Fruit fly (Drosophila melanogaster) whole organism, adult: ENCODE data around the gene TTLL6B.

Experiments used
- CG11617 ChIP-seq: fragments of 200-800 bp; sonication (Bioruptor generic); optimal IDR thresholded peaks from 2 replicates; lab custom pipeline; 2017; ENCODE audit warnings: mild to moderate bottlenecking, missing biosample characterization, missing genetic modification reagents, missing genetic modification characterization
- CG12768 ChIP-seq: fragments of 200-800 bp; sonication (Bioruptor generic); optimal IDR thresholded peaks from 2 replicates; lab custom pipeline; 2017; ENCODE audit warnings: missing biosample characterization, missing genetic modification characterization, mild to moderate bottlenecking, moderate library complexity, missing genetic modification reagents
- CG14711 ChIP-seq: fragments of 200-800 bp; sonication (Bioruptor generic); optimal IDR thresholded peaks from 2 replicates; lab custom pipeline; 2018; ENCODE audit warnings: missing biosample characterization, mild to moderate bottlenecking, missing genetic modification characterization, moderate library complexity
- CG1620 ChIP-seq: fragments of 200-800 bp; sonication (Bioruptor generic); optimal IDR thresholded peaks from 2 replicates; lab custom pipeline; 2016; ENCODE audit warnings: missing biosample characterization, missing genetic modification characterization
- CG33017 ChIP-seq: fragments of 200-800 bp; sonication (Bioruptor generic); optimal IDR thresholded peaks from 2 replicates; lab custom pipeline; 2018; ENCODE audit warnings: missing biosample characterization, mild to moderate bottlenecking, missing genetic modification characterization, moderate library complexity
- CG5204 ChIP-seq: fragments of 200-800 bp; sonication (Bioruptor generic); optimal IDR thresholded peaks from 2 replicates; lab custom pipeline; 2016; ENCODE audit warnings: missing biosample characterization, missing genetic modification characterization
- CG7045 ChIP-seq: fragments of 200-800 bp; sonication (Bioruptor generic); optimal IDR thresholded peaks from 2 replicates; lab custom pipeline; 2017; ENCODE audit warnings: missing biosample characterization, mild to moderate bottlenecking, missing genetic modification characterization
- CG7101 ChIP-seq: fragments of 200-800 bp; sonication (Bioruptor generic); optimal IDR thresholded peaks from 2 replicates; lab custom pipeline; 2018; ENCODE audit warnings: missing biosample characterization, mild to moderate bottlenecking, missing genetic modification characterization, moderate library complexity
- Clk ChIP-seq: fragments of 200-800 bp; sonication (Bioruptor generic); optimal IDR thresholded peaks from 2 replicates; lab custom pipeline; 2017; ENCODE audit warnings: missing biosample characterization, missing genetic modification characterization
- Crg-1 ChIP-seq: fragments of 200-800 bp; sonication (Bioruptor generic); optimal IDR thresholded peaks from 2 replicates; lab custom pipeline; 2016; ENCODE audit warnings: missing biosample characterization, missing genetic modification characterization
- Hr96 ChIP-seq: fragments of 200-800 bp; sonication (Bioruptor generic); optimal IDR thresholded peaks from 2 replicates; lab custom pipeline; 2016; ENCODE audit warnings: missing biosample characterization, missing genetic modification characterization
- Mnt ChIP-seq: fragments of 200-800 bp; sonication (Bioruptor generic); optimal IDR thresholded peaks from 2 replicates; lab custom pipeline; 2016; ENCODE audit warnings: missing biosample characterization, mild to moderate bottlenecking, missing genetic modification characterization
- bab1 ChIP-seq: fragments of 200-800 bp; sonication (Bioruptor generic); optimal IDR thresholded peaks from 3 replicates; lab custom pipeline; 2019; ENCODE audit warnings: missing biosample characterization, mild to moderate bottlenecking, missing genetic modification characterization, moderate library complexity
- cic ChIP-seq: fragments of 200-800 bp; sonication (Bioruptor generic); optimal IDR thresholded peaks from 2 replicates; lab custom pipeline; 2017; ENCODE audit warnings: missing biosample characterization, mild to moderate bottlenecking, missing genetic modification characterization, moderate library complexity
- cnc ChIP-seq, 2 experiments: fragments of >200 bp; optimal IDR thresholded peaks; 2 replicates each; lab custom pipeline; 2017
- kay ChIP-seq: fragments of 200-800 bp; sonication (Bioruptor generic); peaks from one replicate; lab custom pipeline; 2016; ENCODE audit warnings: missing biosample characterization, missing genetic modification characterization, borderline replicate concordance
- ovo ChIP-seq: fragments of 200-800 bp; sonication (Bioruptor generic); optimal IDR thresholded peaks from 2 replicates; lab custom pipeline; 2016; ENCODE audit warnings: missing biosample characterization, missing genetic modification characterization
- pad ChIP-seq: fragments of 200-800 bp; sonication (Bioruptor generic); optimal IDR thresholded peaks from 3 replicates; lab custom pipeline; 2017; ENCODE audit warnings: missing biosample characterization, missing genetic modification characterization, mild to moderate bottlenecking, moderate library complexity, missing genetic modification reagents
- tj ChIP-seq: fragments of 200-800 bp; sonication (Bioruptor generic); optimal IDR thresholded peaks from 3 replicates; lab custom pipeline; 2017; ENCODE audit warnings: missing biosample characterization, mild to moderate bottlenecking, missing genetic modification characterization, moderate library complexity
- toe ChIP-seq: fragments of 200-800 bp; sonication (Bioruptor generic); optimal IDR thresholded peaks from 2 replicates; lab custom pipeline; 2016; ENCODE audit warnings: missing biosample characterization, missing genetic modification characterization

TTLL6B gene

DNA sequence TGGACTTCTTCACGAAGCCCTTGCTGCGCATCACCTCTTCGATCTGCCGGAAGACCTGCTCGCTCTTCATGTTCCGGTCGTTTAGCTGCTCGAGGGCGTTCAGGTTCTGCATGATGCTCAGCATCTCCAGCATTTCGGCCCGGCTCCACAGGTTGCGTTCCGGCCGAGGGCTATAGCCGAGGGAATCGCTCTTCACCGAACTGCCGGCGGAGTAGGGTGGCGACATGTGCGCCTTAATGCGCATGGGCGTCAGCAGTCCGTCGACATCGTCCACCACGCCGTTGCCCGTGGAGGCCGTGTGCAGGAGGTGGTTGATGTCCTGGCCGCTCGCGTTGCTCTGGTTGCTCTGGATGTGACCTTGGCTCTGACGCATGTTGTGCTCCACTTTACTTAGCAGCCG lies 28.7 kb upstream of the TTLL6B start:
- no peak for TF ChIP-seq CG5204 (GFP tag; lab: Kevin White, UChicago)
- no peak for TF ChIP-seq kay
- no peak for TF ChIP-seq CG11617
- no peak for TF ChIP-seq CG12768 (GFP tag; lab: Kevin White, UChicago)
- TF ChIP-seq pad = no peak
- no peak for TF ChIP-seq ovo
- no peak for TF ChIP-seq cnc (optimal IDR thresholded peaks at IDR 0.05; lab: Kevin White, UChicago)
- TF ChIP-seq bab1 (GFP tag; lab: Kevin White, UChicago) = no peak
- no peak for TF ChIP-seq CG7101
- TF ChIP-seq cic (GFP tag; lab: Kevin White, UChicago) = no peak
- TF ChIP-seq Hr96 (GFP tag; lab: Kevin White, UChicago) = no peak
- no peak for TF ChIP-seq CG1620
- TF ChIP-seq Clk (GFP tag; lab: Kevin White, UChicago) = no peak
- no peak for TF ChIP-seq toe
- no peak for TF ChIP-seq tj (GFP tag; lab: Kevin White, UChicago)
- TF ChIP-seq CG7045 (GFP tag; lab: Kevin White, UChicago) = no peak
- TF ChIP-seq CG14711 (tag; lab: Kevin White, UChicago) = no peak
- TF ChIP-seq Crg-1 = no peak
- no peak for TF ChIP-seq CG33017 (tag; lab: Kevin White, UChicago)

DNA sequence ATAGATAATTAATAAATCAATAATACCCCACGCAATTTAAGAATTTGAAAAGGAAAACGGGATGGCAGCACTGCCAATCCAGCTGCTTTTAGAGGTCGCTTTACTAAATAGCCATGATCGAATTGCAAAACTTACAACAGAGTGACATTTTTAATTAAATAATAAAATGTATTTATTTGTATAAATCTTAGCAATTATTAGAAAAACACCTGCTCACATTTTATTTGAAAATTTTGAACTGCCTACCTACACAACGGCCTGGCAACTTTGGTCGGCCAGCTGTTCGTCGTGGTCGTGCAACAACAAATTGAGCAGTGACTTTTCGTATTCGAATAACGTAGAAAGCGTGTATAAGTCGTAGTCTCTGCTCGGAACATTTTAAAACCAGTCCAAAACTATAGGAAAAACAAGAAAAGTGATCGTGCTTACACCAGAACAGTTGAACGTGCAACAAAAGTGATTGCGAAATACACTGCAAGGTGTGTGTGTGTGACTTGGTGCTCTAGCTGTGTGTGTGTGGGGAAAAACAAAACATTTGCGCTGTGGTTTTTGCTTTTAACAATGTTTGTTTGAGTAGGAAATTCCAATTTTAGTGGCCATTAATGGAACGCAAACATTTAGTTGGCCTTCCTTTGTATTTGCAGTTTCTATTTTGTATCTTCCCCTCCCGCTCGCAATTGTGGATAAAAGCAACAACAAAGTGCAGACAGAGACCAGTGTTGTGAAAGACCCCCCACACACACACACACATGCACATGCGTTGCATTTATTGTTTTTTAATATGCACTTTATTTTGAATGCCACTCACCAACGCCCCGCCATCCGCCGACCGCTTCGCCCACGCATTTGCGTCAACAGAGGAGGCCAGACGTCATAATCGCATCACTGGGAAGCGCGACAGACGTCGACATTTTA lies 24.0 kb upstream of the TTLL6B start, which contains the start of gene CG5938:
CG5938 (plus strand) TSS at position 262 of the 915 bp plus-strand sequence.
- peak; percentile 78 for TF ChIP-seq cic (GFP tag; lab: Kevin White, UChicago)
- peak; percentile 36 for TF ChIP-seq CG11617
- TF ChIP-seq CG1620 = no peak
- TF ChIP-seq Crg-1 = no peak
- no peak for TF ChIP-seq Clk (GFP tag; lab: Kevin White, UChicago)
- TF ChIP-seq CG12768 (GFP tag; lab: Kevin White, UChicago) = peak; percentile 72
- peak; percentile 58 for TF ChIP-seq CG14711 (tag; lab: Kevin White, UChicago)
- peak; percentile 20 for TF ChIP-seq ovo
- peak; percentile 12 for TF ChIP-seq CG33017 (tag; lab: Kevin White, UChicago)
- TF ChIP-seq tj (GFP tag; lab: Kevin White, UChicago) = peak; percentile 24
- peak; percentile 64 for TF ChIP-seq pad
- peak; percentile 22 for TF ChIP-seq CG7101
- peak; percentile 40 for TF ChIP-seq Mnt (GFP tag; lab: Kevin White, UChicago)
- TF ChIP-seq Hr96 (GFP tag; lab: Kevin White, UChicago) = no peak
- TF ChIP-seq toe = peak; percentile 36
- peak; percentile 16 for TF ChIP-seq CG7045 (GFP tag; lab: Kevin White, UChicago)

dm6 chr3R:27273118-27274062 lies 22.6 kb upstream of the TTLL6B start, which contains the start of gene CG5934:
TSS of gene CG5934 (plus strand) at chr3R:27273705.
- TF ChIP-seq tj (GFP tag; lab: Kevin White, UChicago) = no peak
- TF ChIP-seq Hr96 (GFP tag; lab: Kevin White, UChicago) = peak; percentile 71
- no peak for TF ChIP-seq kay
- peak; percentile 33 for TF ChIP-seq cic (GFP tag; lab: Kevin White, UChicago)
- no peak for TF ChIP-seq ovo
- peak; percentile 30 for TF ChIP-seq CG7045 (GFP tag; lab: Kevin White, UChicago)
- peak; percentile 82 for TF ChIP-seq Crg-1
- peak; percentile 18 for TF ChIP-seq CG11617
- TF ChIP-seq CG14711 (tag; lab: Kevin White, UChicago) = peak; percentile 80
- TF ChIP-seq cnc (optimal IDR thresholded peaks at IDR 0.05; lab: Kevin White, UChicago) = no peak
- peak; percentile 65 for TF ChIP-seq CG7101
- TF ChIP-seq Clk (GFP tag; lab: Kevin White, UChicago) = peak; percentile 1
- peak; percentile 21 for TF ChIP-seq CG33017 (tag; lab: Kevin White, UChicago)
- TF ChIP-seq pad = peak; percentile 64
- TF ChIP-seq CG12768 (GFP tag; lab: Kevin White, UChicago) = peak; percentile 71
- TF ChIP-seq Mnt (GFP tag; lab: Kevin White, UChicago) = peak; percentile 64
- peak; percentile 36 for TF ChIP-seq toe
- no peak for TF ChIP-seq bab1 (GFP tag; lab: Kevin White, UChicago)
- TF ChIP-seq CG1620 = peak; percentile 86
- TF ChIP-seq CG5204 (GFP tag; lab: Kevin White, UChicago) = no peak

DNA sequence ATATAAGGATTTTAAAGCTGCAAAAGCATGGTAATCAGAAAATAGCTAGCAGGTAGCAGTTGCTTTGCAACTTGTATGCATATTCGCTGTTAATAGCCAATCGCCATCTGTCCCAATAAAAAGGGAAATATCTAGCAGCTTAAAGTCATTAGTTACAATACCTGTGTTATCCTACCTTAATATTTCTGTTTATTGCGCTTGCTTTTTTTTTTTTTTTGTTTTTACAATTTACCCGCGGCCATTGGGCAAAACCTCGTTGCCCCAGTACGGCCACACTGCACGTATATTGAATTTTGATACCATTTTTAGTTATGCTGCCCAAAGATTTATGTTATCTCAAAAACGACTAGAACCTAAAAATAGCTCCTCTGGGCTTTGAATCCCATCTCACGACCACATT lies 21.4 kb upstream of the TTLL6B start:
- no peak for TF ChIP-seq cic (GFP tag; lab: Kevin White, UChicago)
- no peak for TF ChIP-seq cnc (optimal IDR thresholded peaks at IDR 0.05; lab: Kevin White, UChicago)
- TF ChIP-seq CG33017 (tag; lab: Kevin White, UChicago) = no peak
- no peak for TF ChIP-seq CG7101
- no peak for TF ChIP-seq CG12768 (GFP tag; lab: Kevin White, UChicago)
- TF ChIP-seq CG11617 = no peak
- TF ChIP-seq Mnt (GFP tag; lab: Kevin White, UChicago) = no peak
